Worm (Caenorhabditis elegans) whole organism, early embryonic: ENCODE measurements around the gene C46C2.6.

ENCODE experiments used
- B0310.2 ChIP-seq: sonication (generic microtip); optimal IDR thresholded peaks from 2 replicates; lab custom pipeline; 2016; ENCODE audit warnings: mild to moderate bottlenecking, missing genetic modification characterization, missing compliant biosample characterization
- ama-1 ChIP-seq: fragments of 150-350 bp; optimal IDR thresholded peaks from 2 replicates; lab custom pipeline; 2014
- ets-7 ChIP-seq: sonication (generic microtip); optimal IDR thresholded peaks from 2 replicates; lab custom pipeline; 2016; ENCODE audit warnings: missing genotype, missing genetic modification characterization, missing compliant biosample characterization
- flt-1 ChIP-seq: fragments of 200-800 bp; sonication (Bioruptor generic); IDR thresholded peaks from 2 replicates; pipeline ENCODE4 v1.3.6; 2022; ENCODE audit warnings: missing genetic modification characterization, missing compliant biosample characterization
- scrt-1 ChIP-seq: fragments of 200-800 bp; sonication (Bioruptor generic); IDR thresholded peaks from 2 replicates; pipeline ENCODE4 v1.3.6; 2022; ENCODE audit warnings: missing genetic modification characterization, missing compliant biosample characterization
- tbx-11 ChIP-seq: fragments of 200-800 bp; sonication (Bioruptor generic); IDR thresholded peaks from 2 replicates; pipeline ENCODE4 v1.3.6; 2022; ENCODE audit warnings: missing genetic modification characterization, missing compliant biosample characterization

- no peak for TF ChIP-seq flt-1 (GFP tag; lab: Robert Waterston, UW)
- no peak for TF ChIP-seq B0310.2 (tag; lab: Kevin White, UChicago)
- no peak for TF ChIP-seq ama-1 (lab: Kevin White, UChicago)
- TF ChIP-seq tbx-11 = no peak
- TF ChIP-seq scrt-1 = no peak
- TF ChIP-seq ets-7 (tag; lab: Kevin White, UChicago) = no peak
Observed at ce11 chrIV:9169764-9170163, 42.5 kb upstream of the C46C2.6 start.
